Worm (Caenorhabditis elegans) whole organism, L4/young adult: ENCODE data around the gene C14E2.6.

ENCODE experiments used
- W03F9.2 ChIP-seq: fragments of 150-350 bp; optimal IDR thresholded peaks from 2 replicates; lab custom pipeline; 2014; ENCODE audit warnings: missing biosample characterization, missing genetic modification characterization
- dao-5 ChIP-seq: sonication (generic microtip); optimal IDR thresholded peaks from 2 replicates; lab custom pipeline; 2016; ENCODE audit warnings: missing genotype, missing genetic modification characterization, moderate library complexity, missing compliant biosample characterization
- him-1 ChIP-seq: sonication (generic microtip); optimal IDR thresholded peaks from 2 replicates; lab custom pipeline; 2016; ENCODE audit warnings: missing genotype, missing genetic modification reagents, missing genetic modification characterization, missing compliant biosample characterization

DNA sequence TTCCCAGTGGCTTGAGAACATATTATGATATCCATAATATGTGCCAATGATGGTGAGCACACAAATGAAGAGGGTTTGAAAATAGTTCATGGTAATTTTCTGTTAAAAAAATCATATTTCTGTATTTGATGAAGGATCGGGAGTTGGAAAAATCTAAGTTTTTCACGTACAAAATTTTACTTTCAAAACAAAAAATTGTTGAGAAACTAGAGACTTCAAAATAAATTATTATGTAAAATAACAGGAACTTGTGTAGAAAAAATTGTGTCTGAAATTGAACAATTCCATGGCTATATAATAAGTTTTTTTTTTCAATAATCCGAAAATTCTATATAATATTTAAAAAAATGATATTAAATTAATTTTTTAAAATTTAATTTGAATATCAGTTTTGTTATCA, 8.6 kb downstream of the C14E2.6 start, which contains the start of gene C14E2.4:
- TF ChIP-seq W03F9.2 (tag; lab: Kevin White, UChicago): no peak
- TF ChIP-seq him-1 (tag; lab: Kevin White, UChicago): no peak
- TF ChIP-seq dao-5 (tag; lab: Kevin White, UChicago): no peak
